Fruit fly (Drosophila melanogaster) S2 (cell line): ENCODE data around the gene ChAT.

Source experiments
- CG8478 ChIP-seq: fragments of >200 bp; optimal IDR thresholded peaks from 2 replicates; lab custom pipeline; 2018
- CTCF ChIP-seq, 2 experiments: fragments of >200 bp; optimal IDR thresholded peaks; 2 replicates each; lab custom pipeline; 2018

The ChAT gene

DNA sequence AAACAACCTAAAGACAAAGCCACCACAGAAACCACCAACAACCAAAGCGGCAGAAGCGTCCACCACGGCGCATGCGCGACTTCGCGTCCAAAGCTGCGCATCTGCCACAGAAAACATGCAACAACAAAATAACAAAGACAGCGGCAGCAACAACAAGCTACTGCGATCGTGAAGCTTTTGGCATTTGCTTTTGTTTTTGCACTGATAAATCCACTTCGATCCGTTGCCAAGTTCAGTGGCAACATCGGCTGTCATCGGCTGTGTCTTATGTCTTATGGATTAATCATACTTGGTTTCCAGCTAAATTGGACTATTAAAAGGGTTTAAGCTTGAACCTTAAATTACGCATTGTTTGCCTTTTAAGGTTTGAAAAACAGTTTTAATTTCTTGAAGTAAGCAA lies 12.7 kb upstream of the ChAT start, which contains the start of gene Muc91C:
TSS of gene Muc91C (minus strand) at position 101 of the 400 bp plus-strand sequence.
- TF ChIP-seq CTCF (optimal IDR thresholded peaks at IDR 0.05; lab: Kevin White, UChicago) (no peak), CG8478 (no peak)

DNA sequence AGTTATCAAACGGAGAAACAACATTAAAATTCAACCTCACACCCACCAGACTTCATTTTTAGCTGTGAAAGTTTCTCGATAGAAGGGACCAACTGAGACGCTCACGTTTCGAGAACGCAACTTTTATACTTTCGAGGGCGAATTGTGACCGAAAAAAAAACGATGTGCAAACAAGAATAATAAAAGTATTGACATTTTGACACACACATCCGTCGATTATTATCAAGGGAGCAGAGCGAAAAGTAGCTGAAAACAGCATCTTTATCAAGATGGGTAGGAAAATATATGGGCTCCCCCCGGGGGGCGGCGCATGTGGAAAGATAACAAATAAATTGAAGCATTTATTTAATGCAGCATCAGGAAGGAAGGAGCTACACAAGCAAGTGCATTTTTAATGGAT lies 11.7 kb upstream of the ChAT start, which contains the start of gene CG14300:
TSS of gene CG14300 (minus strand) at position 101 of the 400 bp plus-strand sequence.
- TF ChIP-seq CTCF (optimal IDR thresholded peaks at IDR 0.05; lab: Kevin White, UChicago) (no peak), CG8478 (no peak)

DNA sequence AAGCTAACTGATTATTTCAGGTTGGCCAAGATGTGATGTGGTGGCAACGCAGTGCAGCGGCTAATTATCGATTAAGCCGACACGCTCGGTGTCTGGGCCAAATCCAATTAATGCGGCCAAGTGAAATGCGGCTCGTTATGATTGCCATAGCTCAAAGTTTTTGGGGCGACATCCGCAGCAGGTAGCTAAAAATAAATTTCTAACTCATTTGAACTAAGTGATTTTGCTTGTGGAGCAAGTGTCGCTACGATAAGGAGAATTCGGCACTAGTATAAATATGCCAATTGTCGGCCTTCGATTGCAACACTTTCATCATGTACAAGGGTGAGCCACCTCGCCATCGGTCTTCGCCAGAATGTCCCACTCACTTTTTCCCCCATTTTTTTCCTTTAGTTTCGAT lies 10.3 kb upstream of the ChAT start, which contains the start of gene CG34282:
TSS of gene CG34282 (plus strand) at position 301 of the 400 bp plus-strand sequence.
- no peak for TF ChIP-seq CG8478

DNA sequence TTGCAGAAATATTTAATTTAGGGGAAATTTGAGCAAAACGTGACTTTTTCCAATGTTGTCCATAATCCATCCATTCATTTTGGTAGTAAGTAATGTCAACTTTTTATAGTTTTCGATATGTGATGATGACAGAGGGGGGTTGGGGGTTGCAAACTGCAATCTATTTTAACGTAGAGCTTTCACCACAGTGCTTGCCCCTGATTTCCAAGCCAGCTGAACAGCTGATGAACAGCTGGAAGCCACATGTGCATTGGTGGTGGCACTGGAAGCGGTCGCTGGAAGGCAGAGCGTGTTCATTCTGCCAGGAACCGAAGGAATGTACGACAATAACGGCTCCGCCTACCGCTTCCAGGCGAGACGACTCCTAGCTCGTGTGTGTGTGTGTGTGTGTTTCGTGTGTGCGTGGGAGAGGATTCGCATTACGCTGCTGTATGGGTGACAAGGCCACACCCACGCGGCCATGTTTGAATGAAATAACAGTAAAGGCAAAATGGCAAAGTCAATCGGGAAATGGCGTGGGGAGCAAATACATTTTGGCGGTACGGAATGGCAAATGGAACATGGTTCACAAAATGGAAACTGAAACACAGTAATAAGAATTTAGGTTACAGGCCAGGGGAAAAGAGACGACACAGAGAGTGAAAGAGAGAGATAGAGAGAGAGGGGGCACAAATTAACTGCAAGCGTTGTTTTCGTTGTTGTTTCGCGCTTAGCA lies 6.3 kb upstream of the ChAT start:
- TF ChIP-seq CG8478 = no peak
- no peak for TF ChIP-seq CTCF (optimal IDR thresholded peaks at IDR 0.05; lab: Kevin White, UChicago)

DNA sequence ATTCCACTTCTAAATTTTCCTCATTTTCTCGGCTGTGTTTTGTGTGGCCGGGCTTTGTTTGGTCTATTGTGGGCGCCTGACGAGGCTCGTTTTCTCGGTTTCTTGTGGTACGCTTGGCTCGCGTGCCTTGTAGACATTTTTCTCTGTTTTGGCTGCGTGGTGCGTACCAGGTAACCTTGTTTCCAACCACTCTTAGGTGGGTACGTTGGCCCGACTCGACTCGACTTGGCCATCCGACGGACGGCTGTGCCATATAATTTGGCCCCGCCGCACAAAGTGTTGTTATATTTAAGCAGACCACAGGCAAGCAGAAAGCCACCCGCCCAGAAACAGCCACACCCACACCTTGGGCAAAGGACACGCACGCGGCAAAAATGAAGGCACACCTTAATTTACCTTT lies 1.8 kb upstream of the ChAT start:
- TF ChIP-seq CTCF (optimal IDR thresholded peaks at IDR 0.05; lab: Kevin White, UChicago) (no peak), CG8478 (no peak)

DNA sequence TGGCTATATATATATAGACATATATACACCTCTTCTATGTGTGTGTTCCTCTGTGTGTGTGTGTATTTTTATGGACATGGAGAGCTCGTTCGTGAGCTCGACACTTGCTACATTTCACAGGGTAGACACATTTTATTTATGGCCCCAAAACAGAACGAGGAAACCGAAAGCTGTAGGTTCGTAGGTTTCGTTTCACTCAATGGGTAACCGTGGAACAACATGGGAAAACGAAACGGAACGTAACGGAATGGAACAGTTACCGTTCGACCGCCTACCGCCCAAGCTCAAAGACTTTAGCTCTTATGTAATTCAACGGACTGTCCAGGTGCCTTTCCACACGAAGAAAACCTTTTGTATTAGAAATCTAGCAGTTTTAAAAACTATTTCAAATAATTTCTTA lies 988 bp downstream of the ChAT start:
- TF ChIP-seq CG8478 (no peak), CTCF (optimal IDR thresholded peaks at IDR 0.05; lab: Kevin White, UChicago) (no peak)

DNA sequence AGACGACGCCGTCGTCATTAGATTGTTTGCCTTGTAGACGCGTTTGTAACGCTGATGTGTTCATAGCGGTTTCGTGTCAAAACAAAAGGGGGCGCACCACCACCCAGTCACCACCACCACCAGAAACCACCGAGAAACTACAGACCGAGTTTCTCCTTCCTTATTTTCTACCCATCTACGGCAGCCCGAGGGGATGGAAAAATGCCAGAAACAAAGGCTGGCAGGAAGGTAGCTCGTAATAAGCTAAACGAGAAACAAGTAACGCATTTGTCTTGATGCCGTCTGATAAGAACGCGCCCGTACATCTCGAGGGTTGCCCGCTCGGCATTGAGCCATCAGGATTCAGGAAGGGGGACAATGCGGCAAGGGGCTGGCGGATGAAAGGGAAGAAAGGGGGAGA lies 2.2 kb downstream of the ChAT start:
- no peak for TF ChIP-seq CTCF (optimal IDR thresholded peaks at IDR 0.05; lab: Kevin White, UChicago)
- no peak for TF ChIP-seq CG8478

DNA sequence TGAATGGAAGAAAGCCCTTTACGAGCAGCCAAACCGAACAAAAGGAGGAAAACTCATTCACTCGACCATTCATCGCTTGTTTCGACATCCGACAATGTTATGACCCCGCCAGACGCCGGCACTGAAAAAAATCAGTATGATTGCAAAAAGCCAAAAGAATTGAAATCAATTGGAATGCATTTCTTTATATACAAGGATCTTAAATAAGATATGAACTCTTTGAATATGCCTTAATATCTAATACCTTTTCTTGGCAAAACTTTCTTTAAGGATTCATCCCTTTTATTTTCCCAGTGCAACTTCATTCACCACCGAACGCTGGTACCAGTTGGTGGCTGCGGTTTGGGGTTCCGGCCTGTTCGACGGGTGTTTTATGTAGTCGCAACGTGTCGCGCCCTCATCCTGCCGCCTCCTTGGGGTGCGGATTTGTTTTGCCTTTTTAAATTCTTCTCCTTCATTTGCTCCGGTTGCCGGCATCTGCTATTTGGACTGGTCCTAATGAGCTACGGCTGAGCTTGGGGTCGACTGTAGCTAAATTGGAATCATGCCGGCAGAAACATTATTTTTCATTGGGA lies 14.6 kb downstream of the ChAT start:
- TF ChIP-seq CG8478 (no peak), CTCF (optimal IDR thresholded peaks at IDR 0.05; lab: Kevin White, UChicago) (no peak)

DNA sequence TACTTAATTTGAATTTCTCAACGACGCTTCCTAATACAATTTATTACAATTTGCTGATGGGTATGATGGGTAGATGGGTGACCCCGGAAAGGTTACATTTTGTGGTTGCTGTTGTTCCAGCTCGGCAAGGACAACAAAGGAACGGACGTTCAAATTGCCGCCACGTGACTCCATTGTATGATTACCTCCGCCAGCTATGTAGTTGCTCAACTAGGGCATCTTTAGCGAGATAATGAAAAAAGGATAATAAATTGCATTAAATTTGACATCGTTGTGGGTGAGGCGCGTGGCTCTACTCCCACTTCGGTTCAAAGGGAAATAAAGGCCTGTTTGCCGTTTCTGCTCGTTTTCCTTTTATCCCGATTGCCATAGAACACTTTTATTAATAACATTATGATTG lies 16.1 kb downstream of the ChAT start:
- TF ChIP-seq CTCF (optimal IDR thresholded peaks at IDR 0.05; lab: Kevin White, UChicago) (no peak), CG8478 (no peak)

DNA sequence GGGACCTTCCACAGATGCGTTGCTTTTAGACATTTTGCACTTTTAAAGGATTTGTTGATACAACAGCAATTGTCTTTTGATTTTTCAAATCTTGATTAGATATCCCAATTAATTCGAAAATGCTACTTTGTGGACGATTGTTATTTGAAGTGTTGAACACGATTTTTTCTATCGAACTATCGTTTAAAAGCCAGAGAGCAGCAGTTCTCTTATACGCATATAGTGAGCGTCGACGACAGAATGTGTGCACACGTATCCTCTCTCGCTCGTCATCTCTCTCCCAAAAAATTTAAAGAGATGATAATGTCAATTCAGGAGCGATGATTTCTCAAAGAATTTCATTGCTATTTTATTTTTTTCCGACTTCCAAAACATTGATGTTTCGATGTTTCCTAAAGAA lies 17.2 kb downstream of the ChAT start, which contains the start of gene CG34283:
TSS of gene CG34283 (minus strand) at position 101 of the 400 bp plus-strand sequence.
- no peak for TF ChIP-seq CTCF (optimal IDR thresholded peaks at IDR 0.05; lab: Kevin White, UChicago)
- TF ChIP-seq CG8478 = no peak

DNA sequence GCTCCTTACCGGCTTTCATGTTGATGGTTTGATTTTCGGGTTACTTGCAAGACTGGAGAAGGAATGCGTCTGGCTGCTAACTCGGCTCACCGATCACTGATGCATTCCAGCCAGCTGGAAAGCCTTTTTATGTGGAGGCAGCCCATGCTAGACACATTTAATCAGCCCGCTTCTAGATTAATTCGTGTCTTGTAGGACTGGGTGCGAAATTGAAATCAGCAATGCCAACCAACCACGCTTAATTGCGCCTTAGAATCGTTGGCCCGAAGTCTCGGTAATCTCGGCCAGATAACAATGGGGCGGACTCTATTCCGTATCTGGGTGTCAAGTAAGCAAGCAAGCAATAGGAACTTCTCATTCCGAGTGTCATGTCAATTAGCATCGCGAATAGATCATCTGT lies 21.0 kb downstream of the ChAT start, which contains the start of gene CG7714:
TSS of gene CG7714 (minus strand) at position 101 of the 400 bp plus-strand sequence.
- TF ChIP-seq CG8478 (no peak), CTCF (optimal IDR thresholded peaks at IDR 0.05; lab: Kevin White, UChicago) (no peak)

DNA sequence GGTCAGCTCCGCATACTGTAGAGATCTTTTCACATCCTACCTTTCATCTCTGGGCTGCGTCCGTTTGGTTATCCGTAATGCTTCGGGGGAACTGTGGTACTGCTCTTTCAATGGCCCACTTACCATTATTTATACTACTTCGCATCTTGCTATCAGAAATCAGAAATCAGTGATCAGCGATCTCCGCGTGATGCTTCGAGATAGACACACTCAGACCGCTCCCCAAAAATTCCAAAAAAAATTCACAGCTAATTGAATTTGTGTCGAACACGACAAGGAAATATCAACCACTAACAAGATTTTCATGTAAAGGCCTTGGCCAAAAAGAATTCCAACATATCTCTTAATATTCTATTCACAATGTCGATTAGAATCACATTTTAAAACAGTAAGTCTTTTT lies 23.1 kb downstream of the ChAT start, which contains the start of gene CG7715:
TSS of gene CG7715 (minus strand) at position 101 of the 400 bp plus-strand sequence.
- no peak for TF ChIP-seq CTCF (optimal IDR thresholded peaks at IDR 0.05; lab: Kevin White, UChicago)
- no peak for TF ChIP-seq CG8478

DNA sequence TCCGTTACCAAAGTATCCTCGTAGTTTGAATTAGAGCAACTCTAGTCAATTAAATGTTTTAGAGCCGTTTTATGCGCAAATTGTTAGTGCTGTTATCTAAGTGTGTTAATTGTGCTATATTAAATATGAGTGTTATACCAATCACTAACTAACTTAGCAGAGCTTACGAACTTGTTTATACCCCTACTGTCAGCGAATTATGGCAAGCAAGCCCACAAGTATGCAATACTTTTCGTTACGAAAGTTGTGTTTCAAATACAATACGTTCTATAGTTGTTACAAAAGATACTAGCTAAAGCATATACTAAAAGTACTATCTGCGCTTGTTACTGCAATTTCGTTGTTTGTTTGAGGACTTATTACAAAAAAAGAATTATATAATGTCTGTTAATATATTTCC lies 25.9 kb downstream of the ChAT start:
- TF ChIP-seq CTCF (optimal IDR thresholded peaks at IDR 0.05; lab: Kevin White, UChicago) (no peak), CG8478 (no peak)

DNA sequence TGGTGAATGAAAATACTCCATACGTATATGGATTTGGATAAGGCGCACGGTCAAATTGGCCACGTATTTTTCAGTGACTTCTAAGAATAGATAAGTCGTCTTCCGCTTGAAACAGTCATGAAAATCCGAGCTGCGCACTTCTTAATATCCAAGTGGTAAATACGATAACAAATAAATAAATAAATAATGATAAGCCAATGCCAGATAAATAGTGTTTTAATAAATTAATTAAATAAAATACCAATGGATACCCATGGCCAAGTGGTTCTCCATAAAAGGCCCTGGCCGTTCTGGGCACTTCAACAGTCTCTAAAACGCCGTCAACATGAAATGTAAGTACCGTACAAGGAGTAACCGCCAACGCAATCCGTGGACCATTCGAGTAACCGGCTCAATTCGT lies 27.1 kb downstream of the ChAT start, which contains the start of gene CG14302:
TSS of gene CG14302 (plus strand) at position 301 of the 400 bp plus-strand sequence.
- TF ChIP-seq CG8478 = no peak

DNA sequence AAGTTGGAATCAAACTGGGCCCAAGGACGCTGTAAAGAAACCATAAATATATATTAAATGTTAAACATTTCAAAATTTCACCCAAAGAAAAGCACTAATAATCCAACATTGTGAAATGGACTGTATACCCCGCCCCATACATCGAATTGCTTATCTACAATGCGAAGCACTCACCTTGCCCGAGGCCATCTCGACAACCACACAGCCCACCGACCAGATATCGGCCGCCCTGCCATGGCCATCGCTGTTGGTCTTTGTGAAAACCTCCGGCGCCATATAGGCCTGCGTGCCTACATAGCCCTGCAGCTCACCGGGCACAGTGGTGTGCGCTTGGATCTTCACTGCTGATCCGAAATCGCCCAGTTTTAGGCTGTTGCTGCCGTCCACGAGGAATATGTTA lies 28.3 kb downstream of the ChAT start:
- no peak for TF ChIP-seq CG8478
- TF ChIP-seq CTCF (optimal IDR thresholded peaks at IDR 0.05; lab: Kevin White, UChicago) = no peak

DNA sequence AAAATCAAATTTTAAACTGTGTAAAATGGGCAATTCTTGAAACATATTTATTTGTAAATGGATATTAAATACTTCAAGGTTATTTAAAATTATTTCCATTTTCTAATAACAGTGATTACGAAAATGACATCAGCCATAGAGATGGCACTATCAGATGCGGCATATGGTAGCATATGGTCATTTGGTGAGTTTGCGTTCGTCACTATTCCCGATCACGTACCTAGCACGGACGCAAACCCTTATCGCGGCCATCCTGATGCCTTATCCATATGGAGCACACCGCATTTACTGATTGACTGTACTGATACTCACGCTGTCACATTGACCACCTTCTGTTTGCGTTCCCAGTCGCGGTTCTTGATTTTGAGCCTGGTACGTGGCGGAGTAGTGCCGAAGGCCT lies 32.8 kb downstream of the ChAT start:
- TF ChIP-seq CG8478 = no peak
- peak; percentile 4 to 28 for TF ChIP-seq CTCF (optimal IDR thresholded peaks at IDR 0.05; lab: Kevin White, UChicago)
